Worm (Caenorhabditis elegans) whole organism, L1 larva: ENCODE measurements around the gene C49C3.15.

Experiments used
- ama-1 ChIP-seq: fragments of 150-350 bp; optimal IDR thresholded peaks from 2 replicates; lab custom pipeline; 2014
- elt-3 ChIP-seq, 6 experiments: fragments of 150-350 bp in 1 of 6; sonication (generic microtip); optimal IDR thresholded peaks; 2 replicates each; lab custom pipeline; 2017 to 2018; ENCODE audit warnings: missing biosample characterization in 6 of 6, missing genetic modification characterization in 6 of 6, inconsistent platforms in 1 of 6
- jun-1 ChIP-seq: fragments of 150-350 bp; optimal IDR thresholded peaks from 2 replicates; lab custom pipeline; 2014; ENCODE audit warnings: missing biosample characterization, missing genetic modification reagents, missing genetic modification characterization

DNA sequence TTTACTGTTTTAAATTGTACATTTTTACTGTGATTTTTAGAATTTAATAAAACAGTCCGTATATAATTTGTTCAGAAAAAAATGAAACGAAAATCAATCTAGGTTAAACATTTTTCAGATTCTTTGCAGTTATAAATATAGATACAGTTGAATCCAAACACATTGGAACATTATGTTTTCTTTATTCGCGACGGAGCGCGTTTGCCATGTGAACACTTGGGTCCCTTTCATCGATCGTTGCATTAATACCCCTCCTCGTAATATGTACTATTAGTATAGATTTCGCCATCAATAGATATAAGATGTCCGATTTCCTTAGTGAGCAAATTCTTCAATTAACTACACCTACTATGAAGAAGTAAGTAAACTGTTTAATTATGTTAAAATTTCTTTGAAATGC lies 1.0 kb downstream of the C49C3.15 start, which contains the start of gene C49C3.8:
- TF ChIP-seq elt-3 (tag; optimal IDR thresholded peaks at IDR 0.05; lab: Kevin White, UChicago) (no peak), jun-1 (tag; lab: Kevin White, UChicago) (no peak), ama-1 (lab: Kevin White, UChicago) (no peak)
